Worm (Caenorhabditis elegans) whole organism, L1 larva: ENCODE data around the gene B0334.20.

Source experiments
- nhr-12 ChIP-seq: sonication (generic microtip); optimal IDR thresholded peaks from 2 replicates; lab custom pipeline; 2017; ENCODE audit warnings: missing biosample characterization, missing genetic modification characterization
- nhr-237 ChIP-seq: fragments of 150-350 bp; optimal IDR thresholded peaks from 2 replicates; lab custom pipeline; 2014; ENCODE audit warnings: missing biosample characterization, missing genetic modification characterization
- skn-1 ChIP-seq: fragments of 150-350 bp; optimal IDR thresholded peaks from 2 replicates; lab custom pipeline; 2014; ENCODE audit warnings: missing biosample characterization, missing genetic modification characterization

DNA sequence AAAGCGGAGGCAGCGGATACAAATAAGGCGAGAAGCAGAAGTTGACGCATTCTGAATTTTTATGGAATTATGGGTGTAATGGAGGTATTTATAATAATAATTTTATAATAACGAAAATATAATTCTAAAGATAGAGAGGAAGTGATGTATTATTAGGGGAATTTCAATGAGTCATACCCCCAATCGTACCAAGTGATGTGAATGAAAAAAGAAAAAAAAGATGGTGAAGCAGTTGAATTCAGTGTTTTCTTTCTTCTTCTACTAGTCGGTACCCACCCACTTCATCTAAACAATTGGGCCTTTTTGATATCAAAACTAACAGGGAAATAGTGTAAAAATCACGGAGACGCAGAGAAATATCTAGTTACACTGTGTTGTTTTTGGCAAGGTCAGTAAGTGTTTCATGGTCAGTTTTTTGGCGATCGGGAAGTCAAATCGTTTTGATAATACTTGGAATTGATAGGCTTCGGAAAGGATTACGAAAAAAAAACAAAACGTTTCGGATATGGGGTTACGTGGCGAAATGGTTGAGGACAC, 13.5 kb downstream of the B0334.20 start, which contains the start of gene ttr-18:
- TF ChIP-seq skn-1 (tag; lab: Kevin White, UChicago): no peak
- no peak for TF ChIP-seq nhr-12 (tag; lab: Kevin White, UChicago)
- no peak for TF ChIP-seq nhr-237 (tag; lab: Kevin White, UChicago)
